Fruit fly (Drosophila melanogaster): Measurements from ENCODE around the gene CG17746.

CG17746 gene

dm6 chr3L:3197464-3197863 is 41.9 kb downstream of the CG17746 start, which contains the start of gene CG14966 (continued):
- TF ChIP-seq Deaf1 (tag; optimal IDR thresholded peaks at IDR 0.05) (peak; percentile 0), bsh (GFP tag; optimal IDR thresholded peaks at IDR 0.05) (no peak), maf-S (GFP tag; optimal IDR thresholded peaks at IDR 0.05) (no peak), gro (GFP tag; optimal IDR thresholded peaks at IDR 0.05) (peak; percentile 58), scrt (GFP tag; optimal IDR thresholded peaks at IDR 0.05) (peak; percentile 96), CG43689 (GFP tag; IDR thresholded peaks at IDR 0.05) (no peak), zfh2 (GFP tag; optimal IDR thresholded peaks at IDR 0.05) (peak; percentile 22), CG7928 (GFP tag; optimal IDR thresholded peaks at IDR 0.05) (peak; percentile 97), CG14441 (GFP tag; IDR thresholded peaks at IDR 0.05) (0 out of 2 replicates have a peak, but pooled peaks have one; percentile 16), CkIIα-i1 (GFP tag; IDR thresholded peaks at IDR 0.05) (no peak), CG16815 (GFP tag; optimal IDR thresholded peaks at IDR 0.05) (no peak), Hr78 (GFP tag; optimal IDR thresholded peaks at IDR 0.05) (no peak), CrebB (tag; optimal IDR thresholded peaks at IDR 0.05) (no peak), CG32767 (GFP tag; IDR thresholded peaks at IDR 0.05) (no peak), fru (optimal IDR thresholded peaks at IDR 0.05) (no peak), schlank (tag; optimal IDR thresholded peaks at IDR 0.05) (no peak), eyg (GFP tag; optimal IDR thresholded peaks at IDR 0.05) (no peak), CG3838 (GFP tag; optimal IDR thresholded peaks at IDR 0.05) (no peak), mirr (GFP tag; optimal IDR thresholded peaks at IDR 0.05) (peak; percentile 30), CG6175 (GFP tag; IDR thresholded peaks at IDR 0.05) (no peak), CG4424 (GFP tag; optimal IDR thresholded peaks at IDR 0.05) (peak; percentile 1), CG10431 (GFP tag; optimal IDR thresholded peaks at IDR 0.05) (peak; percentile 89), zen2 (GFP tag; IDR thresholded peaks at IDR 0.05; ENCODE audit: partially characterized antibody) (peak; percentile 80), CG12299 (tag; optimal IDR thresholded peaks at IDR 0.05) (no peak), CG17359 (tag; optimal IDR thresholded peaks at IDR 0.05) (no peak), bcd (GFP tag; optimal IDR thresholded peaks at IDR 0.05) (no peak), H2.0 (GFP tag; IDR thresholded peaks at IDR 0.05) (0 out of 2 replicates have a peak, but pooled peaks have one; percentile 6), Stat92E (GFP tag; optimal IDR thresholded peaks at IDR 0.05) (peak in 1 of 3 experiments; percentile 80), seq (GFP tag; IDR thresholded peaks at IDR 0.05) (no peak), CG10543 (GFP tag; optimal IDR thresholded peaks at IDR 0.05) (peak; percentile 13), HLHmδ (GFP tag; optimal IDR thresholded peaks at IDR 0.05) (no peak), CG14050 (GFP tag; IDR thresholded peaks at IDR 0.05) (no peak), CG15696 (tag; optimal IDR thresholded peaks at IDR 0.05) (no peak), CG14014 (GFP tag; IDR thresholded peaks at IDR 0.05) (peak; percentile 57; the same call in 1 of the 2 replicates), CG5245 (GFP tag; optimal IDR thresholded peaks at IDR 0.05) (no peak), Pdp1 (GFP tag; optimal IDR thresholded peaks at IDR 0.05) (peak in 1 of 2 experiments; percentile 47), pros (GFP tag; optimal IDR thresholded peaks at IDR 0.05) (no peak), HmgD (GFP tag; optimal IDR thresholded peaks at IDR 0.05) (peak; percentile 44), CG1792 (GFP tag; optimal IDR thresholded peaks at IDR 0.05) (no peak), h (optimal IDR thresholded peaks at IDR 0.05) (no peak), Chrac-16 (GFP tag; optimal IDR thresholded peaks at IDR 0.05) (peak; percentile 4), Lhr (GFP tag; optimal IDR thresholded peaks at IDR 0.05) (no peak), CG8359 (GFP tag; optimal IDR thresholded peaks at IDR 0.05; ENCODE audit: borderline replicate concordance) (no peak), Blimp-1 (GFP tag; optimal IDR thresholded peaks at IDR 0.05) (no peak), CG14860 (GFP tag; IDR thresholded peaks at IDR 0.05; ENCODE audit: partially characterized antibody) (peak; percentile 73), sim (GFP tag; IDR thresholded peaks at IDR 0.05) (no peak), BEAF-32 (GFP tag; optimal IDR thresholded peaks at IDR 0.05) (peak; percentile 90), CG9727 (GFP tag; optimal IDR thresholded peaks at IDR 0.05) (no peak), CG8944 (GFP tag; optimal IDR thresholded peaks at IDR 0.05) (no peak), sisA (GFP tag; IDR thresholded peaks at IDR 0.05) (no peak), Awh (GFP tag; IDR thresholded peaks at IDR 0.05) (no peak)

Data from whole organism, embryonic.